Worm (Caenorhabditis elegans) whole organism, L1 larva: ENCODE data around the gene arrd-24.
A peak's percentile ranks its signal among the peaks of the same experiment; 100 is the strongest.

Experiments used
- C04F5.9 ChIP-seq: sonication (generic microtip); optimal IDR thresholded peaks from 2 replicates; lab custom pipeline; 2016; ENCODE audit warnings: missing genetic modification characterization, missing compliant biosample characterization
- C16A3.4 ChIP-seq: fragments of 150-350 bp; optimal IDR thresholded peaks from 2 replicates; lab custom pipeline; 2014; ENCODE audit warnings: missing biosample characterization, missing genetic modification characterization
- aly-2 ChIP-seq: fragments of 150-350 bp; optimal IDR thresholded peaks from 2 replicates; lab custom pipeline; 2014; ENCODE audit warnings: missing biosample characterization, missing genetic modification characterization
- ceh-82 ChIP-seq, 3 experiments: fragments of 150-350 bp in 1 of 3; sonication (generic microtip) in 2 of 3; optimal IDR thresholded peaks; 2 replicates each; lab custom pipeline; 2014 to 2017; ENCODE audit warnings: missing biosample characterization in 3 of 3, missing genetic modification characterization in 3 of 3
- ceh-90 ChIP-seq: sonication (generic microtip); optimal IDR thresholded peaks from 2 replicates; lab custom pipeline; 2016; ENCODE audit warnings: missing genetic modification characterization, missing compliant biosample characterization
- efl-3 ChIP-seq: fragments of 200-800 bp; sonication (Bioruptor generic); optimal IDR thresholded peaks from 2 replicates; lab custom pipeline; 2018; ENCODE audit warnings: mild to moderate bottlenecking, missing genetic modification characterization, missing compliant biosample characterization
- elt-2 ChIP-seq: sonication (generic microtip); optimal IDR thresholded peaks from 2 replicates; lab custom pipeline; 2016; ENCODE audit warnings: missing genetic modification characterization, mild to moderate bottlenecking, inconsistent platforms, missing compliant biosample characterization, missing genetic modification reagents
- elt-3 ChIP-seq, 6 experiments: fragments of 150-350 bp in 1 of 6; sonication (generic microtip); optimal IDR thresholded peaks; 2 replicates each; lab custom pipeline; 2017 to 2018; ENCODE audit warnings: missing biosample characterization in 6 of 6, missing genetic modification characterization in 6 of 6, inconsistent platforms in 1 of 6
- hlh-17 ChIP-seq: fragments of 200-800 bp; sonication (Bioruptor generic); optimal IDR thresholded peaks from 2 replicates; lab custom pipeline; 2018; ENCODE audit warnings: missing genetic modification characterization, mild to moderate bottlenecking, missing compliant biosample characterization, moderate library complexity, borderline replicate concordance
- hlh-4 ChIP-seq: sonication (generic microtip); optimal IDR thresholded peaks from 2 replicates; lab custom pipeline; 2016; ENCODE audit warnings: mild to moderate bottlenecking, missing genetic modification characterization, missing compliant biosample characterization
- isw-1 ChIP-seq: fragments of 200-800 bp; sonication (Bioruptor generic); IDR thresholded peaks from 2 replicates; pipeline ENCODE4 v1.3.6; 2022; ENCODE audit warnings: missing genetic modification characterization, missing compliant biosample characterization
- jun-1 ChIP-seq: fragments of 150-350 bp; optimal IDR thresholded peaks from 2 replicates; lab custom pipeline; 2014; ENCODE audit warnings: missing biosample characterization, missing genetic modification reagents, missing genetic modification characterization
- lin-14 ChIP-seq: fragments of 200-800 bp; sonication (Bioruptor generic); optimal IDR thresholded peaks from 2 replicates; lab custom pipeline; 2018; ENCODE audit warnings: mild to moderate bottlenecking, missing genetic modification characterization, moderate library complexity, missing compliant biosample characterization
- lin-15B ChIP-seq: fragments of 150-350 bp; sonication (generic microtip); optimal IDR thresholded peaks from 3 replicates; lab custom pipeline; 2014; ENCODE audit warnings: missing biosample characterization, missing genetic modification characterization
- lin-35 ChIP-seq, 2 experiments: fragments of 150-350 bp; optimal IDR thresholded peaks; 2 replicates each; lab custom pipeline; 2014; ENCODE audit warnings: missing biosample characterization in 2 of 2, missing genetic modification characterization in 2 of 2, missing genetic modification reagents in 2 of 2
- lir-3 ChIP-seq: sonication (generic microtip); optimal IDR thresholded peaks from 2 replicates; lab custom pipeline; 2016; ENCODE audit warnings: mild to moderate bottlenecking, missing genetic modification characterization, moderate library complexity, missing compliant biosample characterization; ENCODE audit not compliant: poor library complexity
- mdl-1 ChIP-seq, 2 experiments: fragments of 150-350 bp; optimal IDR thresholded peaks; 2 replicates each; lab custom pipeline; 2014 to 2017; ENCODE audit warnings: missing biosample characterization in 2 of 2, missing genetic modification characterization in 2 of 2, inconsistent platforms in 1 of 2
- nhr-12 ChIP-seq: sonication (generic microtip); optimal IDR thresholded peaks from 2 replicates; lab custom pipeline; 2017; ENCODE audit warnings: missing biosample characterization, missing genetic modification characterization
- nhr-28 ChIP-seq: fragments of 150-350 bp; optimal IDR thresholded peaks from 2 replicates; lab custom pipeline; 2014; ENCODE audit warnings: missing biosample characterization, missing genetic modification characterization
- nhr-71 ChIP-seq: sonication (generic microtip); optimal IDR thresholded peaks from 2 replicates; lab custom pipeline; 2016; ENCODE audit warnings: mild to moderate bottlenecking, missing genetic modification characterization, moderate library complexity, missing compliant biosample characterization
- nhr-77 ChIP-seq: fragments of 150-350 bp; optimal IDR thresholded peaks from 2 replicates; lab custom pipeline; 2014; ENCODE audit warnings: missing biosample characterization, missing genetic modification characterization
- nhr-84 ChIP-seq: sonication (generic microtip); optimal IDR thresholded peaks from 2 replicates; lab custom pipeline; 2017; ENCODE audit warnings: missing biosample characterization, missing genetic modification characterization
- nhr-85 ChIP-seq: sonication (generic microtip); peaks from one replicate; lab custom pipeline; 2016; ENCODE audit warnings: missing genetic modification characterization, inconsistent platforms, missing compliant biosample characterization
- skn-1 ChIP-seq: fragments of 150-350 bp; optimal IDR thresholded peaks from 2 replicates; lab custom pipeline; 2014; ENCODE audit warnings: missing biosample characterization, missing genetic modification characterization
- snpc-4 ChIP-seq: fragments of 150-350 bp; optimal IDR thresholded peaks from 2 replicates; lab custom pipeline; 2014; ENCODE audit warnings: missing biosample characterization, missing genetic modification characterization
- sox-4 ChIP-seq: sonication (generic microtip); optimal IDR thresholded peaks from 2 replicates; lab custom pipeline; 2016; ENCODE audit warnings: missing genetic modification characterization, missing compliant biosample characterization
- swsn-7 ChIP-seq: sonication (generic microtip); optimal IDR thresholded peaks from 2 replicates; lab custom pipeline; 2016; ENCODE audit warnings: missing genetic modification characterization, missing compliant biosample characterization
- tbx-2 ChIP-seq: sonication (generic microtip); optimal IDR thresholded peaks from 2 replicates; lab custom pipeline; 2016; ENCODE audit warnings: missing genetic modification characterization, missing compliant biosample characterization
- unc-130 ChIP-seq: fragments of 150-350 bp; optimal IDR thresholded peaks from 2 replicates; lab custom pipeline; 2017; ENCODE audit warnings: missing biosample characterization, missing genetic modification characterization, inconsistent platforms
- unc-62 ChIP-seq: fragments of 150-350 bp; optimal IDR thresholded peaks from 2 replicates; lab custom pipeline; 2014; ENCODE audit warnings: missing biosample characterization, missing genetic modification reagents, missing genetic modification characterization
- vab-15 ChIP-seq: sonication (generic microtip); optimal IDR thresholded peaks from 2 replicates; lab custom pipeline; 2017; ENCODE audit warnings: missing genotype, mild to moderate bottlenecking, missing genetic modification characterization, missing compliant biosample characterization
- zip-4 ChIP-seq: fragments of 200-800 bp; sonication (Bioruptor generic); optimal IDR thresholded peaks from 2 replicates; lab custom pipeline; 2018; ENCODE audit warnings: mild to moderate bottlenecking, missing genetic modification characterization, moderate library complexity, missing compliant biosample characterization

arrd-24 gene

DNA sequence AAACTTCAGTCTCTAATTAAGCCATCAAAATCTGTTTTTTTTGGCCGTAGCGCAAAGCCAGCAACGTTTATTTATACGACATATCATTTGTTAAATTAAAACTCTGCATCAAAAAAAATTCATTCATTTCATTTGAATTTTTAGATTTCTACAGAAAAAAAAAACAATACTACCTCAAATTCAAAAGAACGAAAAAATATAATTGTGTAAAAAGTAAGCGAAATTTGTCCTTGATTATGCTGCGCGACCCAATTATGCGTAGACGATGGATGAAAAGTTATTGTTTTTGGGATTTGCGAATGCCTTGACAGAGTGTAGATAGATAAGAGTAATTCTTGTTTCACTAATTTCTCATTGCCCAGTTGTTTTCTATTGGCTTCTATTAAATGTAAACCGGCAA lies 17.1 kb downstream of the arrd-24 start, which contains the start of gene F48F7.3:
Gene F48F7.3 (plus strand): TSS at position 301 of the 400 bp plus-strand sequence.
- TF ChIP-seq zip-4 (GFP tag; lab: Kevin White, UChicago) (no peak), tbx-2 (tag; lab: Kevin White, UChicago) (no peak), unc-62 (GFP tag; lab: Kevin White, UChicago) (no peak), lin-15B (tag; lab: Kevin White, UChicago) (no peak), elt-3 (tag; optimal IDR thresholded peaks at IDR 0.05; lab: Kevin White, UChicago) (no peak), nhr-77 (no peak), efl-3 (GFP tag; lab: Kevin White, UChicago) (no peak), mdl-1 (tag; optimal IDR thresholded peaks at IDR 0.05; lab: Kevin White, UChicago) (no peak), snpc-4 (tag; lab: Kevin White, UChicago) (no peak), C16A3.4 (tag; lab: Kevin White, UChicago) (no peak), vab-15 (tag; lab: Kevin White, UChicago) (no peak), ceh-90 (tag; lab: Kevin White, UChicago) (no peak), sox-4 (tag; lab: Kevin White, UChicago) (no peak), nhr-12 (tag; lab: Kevin White, UChicago) (no peak), lin-14 (GFP tag; lab: Kevin White, UChicago) (no peak), hlh-17 (GFP tag; lab: Kevin White, UChicago) (no peak), ceh-82 (tag; optimal IDR thresholded peaks at IDR 0.05; lab: Kevin White, UChicago) (no peak), lir-3 (tag; lab: Kevin White, UChicago) (no peak)

ce11 chrX:13959849-13960248 lies 20.5 kb downstream of the arrd-24 start, which contains the start of gene syx-2:
Gene syx-2, plus strand, starts transcription at chrX:13960149.
- TF ChIP-seq aly-2 (tag; lab: Kevin White, UChicago): no peak
- TF ChIP-seq nhr-85: peak; percentile 4

- TF ChIP-seq isw-1 (no peak), snpc-4 (tag; lab: Kevin White, UChicago) (no peak), elt-2 (tag; lab: Kevin White, UChicago) (peak; percentile 31), lin-35 (GFP tag; optimal IDR thresholded peaks at IDR 0.05; lab: Kevin White, UChicago) (peak in 1 of 2 experiments; percentile 5), hlh-4 (tag; lab: Kevin White, UChicago) (no peak)
Observed at ce11 chrX:13959383-13959782, 20.9 kb downstream of the arrd-24 start.

- peak; percentile 11 for TF ChIP-seq skn-1
- TF ChIP-seq C04F5.9: no peak
- TF ChIP-seq unc-130 (tag; lab: Kevin White, UChicago): no peak
- TF ChIP-seq swsn-7 (tag; lab: Kevin White, UChicago): no peak
- no peak for TF ChIP-seq C16A3.4 (tag; lab: Kevin White, UChicago)
- no peak for TF ChIP-seq nhr-71 (tag; lab: Kevin White, UChicago)
- TF ChIP-seq lin-14 (GFP tag; lab: Kevin White, UChicago): peak; percentile 16
- TF ChIP-seq aly-2 (tag; lab: Kevin White, UChicago): no peak
- TF ChIP-seq tbx-2 (tag; lab: Kevin White, UChicago): peak; percentile 1
- peak; percentile 17 for TF ChIP-seq jun-1 (tag; lab: Kevin White, UChicago)
- no peak for TF ChIP-seq nhr-84 (tag; lab: Kevin White, UChicago)
Observed at ce11 chrX:13958451-13958850, 21.9 kb downstream of the arrd-24 start.

- TF ChIP-seq nhr-12 (tag; lab: Kevin White, UChicago) (no peak), aly-2 (tag; lab: Kevin White, UChicago) (no peak), nhr-28 (tag; lab: Kevin White, UChicago) (no peak)
Observed at ce11 chrX:13952347-13952746, 28.0 kb downstream of the arrd-24 start.
